Fruit fly (Drosophila melanogaster) whole organism, prepupa: ENCODE data around the gene Sps2.
A peak's percentile ranks its signal among the peaks of the same experiment; 100 is the strongest.

Experiments used
- Blimp-1 ChIP-seq: fragments of 200-800 bp; sonication (Bioruptor generic); optimal IDR thresholded peaks from 3 replicates; lab custom pipeline; 2017; ENCODE audit warnings: missing biosample characterization, missing genetic modification characterization, mild to moderate bottlenecking, moderate library complexity, missing genetic modification reagents
- CG10631 ChIP-seq: fragments of 200-800 bp; sonication (Bioruptor generic); optimal IDR thresholded peaks from 2 replicates; lab custom pipeline; 2016; ENCODE audit warnings: missing biosample characterization, missing genetic modification characterization
- CG11294 ChIP-seq: fragments of 200-800 bp; sonication (Bioruptor generic); IDR thresholded peaks from 2 replicates; pipeline ENCODE4 v1.3.6; 2022; ENCODE audit warnings: missing biosample characterization, missing genetic modification characterization
- CG11762 ChIP-seq: fragments of 200-800 bp; sonication (Bioruptor generic); optimal IDR thresholded peaks from 3 replicates; lab custom pipeline; 2016; ENCODE audit warnings: missing biosample characterization, missing genetic modification characterization; ENCODE audit not compliant: insufficient read depth
- CG11902 ChIP-seq: fragments of 200-800 bp; sonication (Bioruptor generic); optimal IDR thresholded peaks from 3 replicates; lab custom pipeline; 2016; ENCODE audit warnings: missing biosample characterization, missing genetic modification characterization
- CG15336 ChIP-seq: fragments of 200-800 bp; sonication (Bioruptor generic); IDR thresholded peaks from 2 replicates; pipeline ENCODE4 v1.3.6; 2022; ENCODE audit warnings: missing biosample characterization, missing genetic modification characterization
- CG16779 ChIP-seq: fragments of 200-800 bp; sonication (Bioruptor generic); optimal IDR thresholded peaks from 3 replicates; lab custom pipeline; 2017; ENCODE audit warnings: missing biosample characterization, mild to moderate bottlenecking, missing genetic modification characterization
- CG3032 ChIP-seq: fragments of 200-800 bp; optimal IDR thresholded peaks from 2 replicates; lab custom pipeline; 2019; ENCODE audit warnings: missing biosample characterization, mild to moderate bottlenecking, missing genetic modification characterization, moderate library complexity
- CG31627 ChIP-seq: fragments of 200-800 bp; sonication (Bioruptor generic); optimal IDR thresholded peaks from 3 replicates; lab custom pipeline; 2016; ENCODE audit warnings: missing biosample characterization, missing genetic modification characterization
- CG32006 ChIP-seq: fragments of 200-800 bp; sonication (Bioruptor generic); optimal IDR thresholded peaks from 3 replicates; lab custom pipeline; 2017; ENCODE audit warnings: missing biosample characterization, mild to moderate bottlenecking, missing genetic modification characterization
- CG34406 ChIP-seq: fragments of 200-800 bp; sonication (Bioruptor generic); optimal IDR thresholded peaks from 3 replicates; lab custom pipeline; 2016; ENCODE audit warnings: missing biosample characterization, missing genetic modification characterization
- CG3919 ChIP-seq: fragments of 200-800 bp; sonication (Bioruptor generic); optimal IDR thresholded peaks from 3 replicates; lab custom pipeline; 2016; ENCODE audit warnings: missing biosample characterization, missing genetic modification characterization
- CG4318 ChIP-seq: fragments of 200-800 bp; sonication (Bioruptor generic); optimal IDR thresholded peaks from 3 replicates; lab custom pipeline; 2017; ENCODE audit warnings: missing biosample characterization, mild to moderate bottlenecking, missing genetic modification characterization
- CG6792 ChIP-seq: fragments of 200-800 bp; sonication (Bioruptor generic); optimal IDR thresholded peaks from 3 replicates; lab custom pipeline; 2016; ENCODE audit warnings: missing biosample characterization, missing genetic modification characterization
- CG6808 ChIP-seq: fragments of 200-800 bp; sonication (Bioruptor generic); optimal IDR thresholded peaks from 3 replicates; lab custom pipeline; 2017; ENCODE audit warnings: missing biosample characterization, missing genetic modification characterization, mild to moderate bottlenecking, moderate library complexity, missing genetic modification reagents
- CG6854 ChIP-seq: fragments of 200-800 bp; sonication (Bioruptor generic); optimal IDR thresholded peaks from 2 replicates; lab custom pipeline; 2017; ENCODE audit warnings: missing biosample characterization, mild to moderate bottlenecking, missing genetic modification characterization
- CG7368 ChIP-seq: fragments of 200-800 bp; sonication (Bioruptor generic); optimal IDR thresholded peaks from 3 replicates; lab custom pipeline; 2016; ENCODE audit warnings: missing biosample characterization, missing genetic modification characterization
- CG8119 ChIP-seq: fragments of 200-800 bp; sonication (Bioruptor generic); IDR thresholded peaks from 3 replicates; pipeline ENCODE4 v1.3.6; 2022; ENCODE audit warnings: missing biosample characterization, missing genetic modification characterization
- CG9139 ChIP-seq: fragments of 200-800 bp; sonication (Bioruptor generic); optimal IDR thresholded peaks from 3 replicates; lab custom pipeline; 2017; ENCODE audit warnings: missing biosample characterization, mild to moderate bottlenecking, missing genetic modification characterization
- Eip75B ChIP-seq: fragments of 200-800 bp; sonication (Bioruptor generic); optimal IDR thresholded peaks from 3 replicates; lab custom pipeline; 2016; ENCODE audit warnings: missing biosample characterization, missing genetic modification characterization
- Eip78C ChIP-seq: fragments of 200-800 bp; sonication (Bioruptor generic); peaks from one replicate; lab custom pipeline; 2016; ENCODE audit warnings: missing biosample characterization, missing genetic modification characterization
- Eip93F ChIP-seq: fragments of 200-800 bp; sonication (Bioruptor generic); optimal IDR thresholded peaks from 2 replicates; lab custom pipeline; 2016; ENCODE audit warnings: missing biosample characterization, mild to moderate bottlenecking, missing genetic modification characterization
- Ets21C ChIP-seq: fragments of 200-800 bp; sonication (Bioruptor generic); optimal IDR thresholded peaks from 3 replicates; lab custom pipeline; 2016; ENCODE audit warnings: missing biosample characterization, missing genetic modification characterization
- Gug ChIP-seq: fragments of 200-800 bp; sonication (Bioruptor generic); IDR thresholded peaks from 2 replicates; pipeline ENCODE4 v1.3.6; 2022; ENCODE audit warnings: missing biosample characterization, missing genetic modification characterization
- Hr38 ChIP-seq: sonication (Bioruptor generic); optimal IDR thresholded peaks from 2 replicates; lab custom pipeline; 2016; ENCODE audit warnings: missing biosample characterization, missing genetic modification characterization
- Hr39 ChIP-seq: fragments of 200-800 bp; sonication (Bioruptor generic); optimal IDR thresholded peaks from 2 replicates; lab custom pipeline; 2016; ENCODE audit warnings: missing biosample characterization, missing genetic modification characterization
- Hr4 ChIP-seq: fragments of 200-800 bp; sonication (Bioruptor generic); optimal IDR thresholded peaks from 3 replicates; lab custom pipeline; 2016; ENCODE audit warnings: missing biosample characterization, missing genetic modification characterization
- Lpt ChIP-seq: fragments of 200-800 bp; sonication (Bioruptor generic); optimal IDR thresholded peaks from 3 replicates; lab custom pipeline; 2016; ENCODE audit warnings: missing biosample characterization, missing genetic modification characterization
- Met ChIP-seq: fragments of 200-800 bp; sonication (Bioruptor generic); optimal IDR thresholded peaks from 3 replicates; lab custom pipeline; 2016; ENCODE audit warnings: missing biosample characterization, missing genetic modification characterization
- Sox102F ChIP-seq: fragments of 200-800 bp; sonication (Bioruptor generic); optimal IDR thresholded peaks from 2 replicates; lab custom pipeline; 2016; ENCODE audit warnings: missing biosample characterization, mild to moderate bottlenecking, missing genetic modification characterization
- Sox14 ChIP-seq: fragments of 200-800 bp; sonication (Bioruptor generic); optimal IDR thresholded peaks from 3 replicates; lab custom pipeline; 2016; ENCODE audit warnings: missing biosample characterization, missing genetic modification characterization
- acj6 ChIP-seq: fragments of 200-800 bp; sonication (Bioruptor generic); optimal IDR thresholded peaks from 3 replicates; lab custom pipeline; 2016; ENCODE audit warnings: missing biosample characterization, missing genetic modification characterization
- dac ChIP-seq: fragments of 200-800 bp; sonication (Bioruptor generic); optimal IDR thresholded peaks from 2 replicates; lab custom pipeline; 2017; ENCODE audit warnings: missing biosample characterization, mild to moderate bottlenecking, missing genetic modification characterization
- dsx ChIP-seq: fragments of 200-800 bp; optimal IDR thresholded peaks from 3 replicates; lab custom pipeline; 2019; ENCODE audit warnings: missing biosample characterization, mild to moderate bottlenecking, missing genetic modification characterization, moderate library complexity; ENCODE audit not compliant: poor library complexity, severe bottlenecking
- eg ChIP-seq: fragments of 200-800 bp; sonication (Bioruptor generic); IDR thresholded peaks from 3 replicates; pipeline ENCODE4 v1.3.6; 2022; ENCODE audit warnings: missing biosample characterization, missing genetic modification characterization
- fd59A ChIP-seq: fragments of 200-800 bp; sonication (Bioruptor generic); optimal IDR thresholded peaks from 2 replicates; lab custom pipeline; 2017; ENCODE audit warnings: missing biosample characterization, mild to moderate bottlenecking, missing genetic modification characterization, missing genetic modification reagents
- fd85E ChIP-seq: fragments of 200-800 bp; sonication (Bioruptor generic); optimal IDR thresholded peaks from 3 replicates; lab custom pipeline; 2016; ENCODE audit warnings: missing biosample characterization, missing genetic modification characterization
- net ChIP-seq: fragments of 200-800 bp; sonication (Bioruptor generic); optimal IDR thresholded peaks from 3 replicates; lab custom pipeline; 2016; ENCODE audit warnings: missing biosample characterization, missing genetic modification characterization
- pdm3 ChIP-seq: fragments of 200-800 bp; sonication (Bioruptor generic); optimal IDR thresholded peaks from 3 replicates; lab custom pipeline; 2016; ENCODE audit warnings: missing biosample characterization, missing genetic modification characterization
- spab ChIP-seq: fragments of 200-800 bp; sonication (Bioruptor generic); optimal IDR thresholded peaks from 2 replicates; lab custom pipeline; 2017; ENCODE audit warnings: missing biosample characterization, mild to moderate bottlenecking, missing genetic modification characterization, missing genetic modification reagents
- ss ChIP-seq, 2 experiments: fragments of 200-800 bp; sonication (Bioruptor generic); optimal IDR thresholded peaks; 2 replicates in 1 of 2; 3 replicates in 1 of 2; lab custom pipeline; 2017 to 2018; ENCODE audit warnings: mild to moderate bottlenecking in 2 of 2, missing biosample characterization in 2 of 2, missing genetic modification characterization in 2 of 2, moderate library complexity in 1 of 2
- svp ChIP-seq: fragments of 200-800 bp; sonication (Bioruptor generic); peaks from one replicate; lab custom pipeline; 2016; ENCODE audit warnings: missing biosample characterization, missing genetic modification characterization
- vri ChIP-seq: fragments of 200-800 bp; sonication (Bioruptor generic); optimal IDR thresholded peaks from 3 replicates; lab custom pipeline; 2016; ENCODE audit warnings: missing biosample characterization, mild to moderate bottlenecking, missing genetic modification characterization

Gene Sps2

DNA sequence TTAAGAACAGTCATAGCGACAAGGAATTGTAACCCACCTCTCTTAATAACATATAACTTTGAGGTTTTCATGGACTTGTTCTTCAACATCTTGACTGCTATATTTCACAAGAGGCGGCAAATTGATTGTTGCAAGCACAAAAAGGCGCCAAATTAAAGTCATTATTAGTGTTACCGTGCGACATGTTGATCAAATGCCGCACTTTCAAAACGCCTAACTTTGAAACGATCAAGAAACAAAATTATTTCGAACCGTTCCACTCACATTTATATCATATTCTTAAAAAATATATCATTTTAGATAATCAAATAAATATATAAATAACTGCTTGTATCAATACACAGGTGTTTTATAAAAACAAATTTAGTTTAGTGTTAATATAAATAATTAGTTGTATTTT is 14.6 kb upstream of the Sps2 start, which contains the start of gene RnrL:
TSS of gene RnrL (minus strand) at position 154 of the 400 bp plus-strand sequence.
- TF ChIP-seq dsx (GFP tag; lab: Kevin White, UChicago) (peak; percentile 7), CG3919 (no peak), CG6808 (no peak), CG15336 (no peak), fd85E (no peak), CG11762 (GFP tag; lab: Kevin White, UChicago) (no peak), ss (GFP tag; optimal IDR thresholded peaks at IDR 0.05; lab: Kevin White, UChicago) (no peak)
- TF ChIP-seq, all 60 proteins: peak for 1

DNA sequence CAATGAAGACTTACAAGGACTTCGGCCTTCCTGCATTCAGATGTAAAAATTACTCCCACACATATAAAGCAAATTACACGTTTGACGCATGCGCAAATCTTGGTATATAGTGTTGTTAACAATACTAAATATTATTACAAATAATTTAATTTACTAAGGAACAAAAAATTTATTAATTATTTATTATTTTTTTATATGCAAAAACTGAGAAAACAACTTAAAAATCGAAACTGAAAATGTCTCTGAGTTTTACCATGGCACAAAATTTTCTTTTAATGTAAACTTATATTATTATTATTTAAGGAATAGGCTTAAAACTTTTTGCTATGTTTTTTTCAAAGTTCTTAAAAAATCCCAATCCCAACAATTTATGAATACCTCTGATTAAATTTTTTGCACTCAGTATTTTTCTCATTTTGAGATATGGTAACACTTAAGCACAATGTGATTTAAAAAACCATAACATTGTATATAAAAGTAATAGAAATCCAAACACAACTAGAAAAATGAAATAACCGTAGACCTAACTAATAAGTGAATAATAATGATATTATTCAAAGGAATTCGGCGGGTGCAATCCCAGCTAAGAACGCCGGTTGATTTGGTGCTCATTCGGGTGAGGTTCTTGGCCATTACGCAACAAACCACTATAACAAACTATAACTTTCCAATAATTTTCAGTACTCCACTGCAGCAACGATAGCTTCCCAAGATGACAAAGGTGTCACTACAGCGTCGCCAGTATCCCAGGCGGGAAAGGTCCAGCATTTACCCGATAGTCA is 11.1 kb upstream of the Sps2 start, which contains the start of the genes Schip1 and Cox10:
TSS of gene Schip1 (minus strand) at position 51 of the 782 bp plus-strand sequence.
TSS of gene Cox10 (plus strand) at position 406 of the 782 bp plus-strand sequence.
- TF ChIP-seq CG32006 (no peak), CG3032 (tag; lab: Kevin White, UChicago) (peak; percentile 12), Eip75B (GFP tag; lab: Kevin White, UChicago) (no peak), vri (GFP tag; lab: Kevin White, UChicago) (peak; percentile 39), dsx (GFP tag; lab: Kevin White, UChicago) (peak; percentile 86)
- TF ChIP-seq, all 60 proteins: peak for 3

dm6 chr2L:10333091-10333991 is 9.1 kb upstream of the Sps2 start, which contains the start of gene GATAd:
GATAd (plus strand) TSS chr2L:10333734.
- no peak for TF ChIP-seq CG31627
- TF ChIP-seq vri (GFP tag; lab: Kevin White, UChicago), result peak; percentile 16
- TF ChIP-seq CG6854 (GFP tag; lab: Kevin White, UChicago), result no peak
- no peak for TF ChIP-seq CG9139 (GFP tag; lab: Kevin White, UChicago)
- TF ChIP-seq Sox14 (GFP tag; lab: Kevin White, UChicago), result peak; percentile 20
- TF ChIP-seq CG6808, result no peak
- TF ChIP-seq Sox102F (GFP tag; lab: Kevin White, UChicago), result no peak
- no peak for TF ChIP-seq Gug (GFP tag; lab: Robert Waterston, UW)
- TF ChIP-seq CG8119, result no peak
- no peak for TF ChIP-seq Blimp-1
- TF ChIP-seq CG16779 (tag; lab: Kevin White, UChicago), result no peak
- TF ChIP-seq acj6 (GFP tag; lab: Kevin White, UChicago), result no peak
- TF ChIP-seq CG6792 (GFP tag; lab: Kevin White, UChicago), result no peak
- no peak for TF ChIP-seq Met (GFP tag; lab: Kevin White, UChicago)
- TF ChIP-seq CG10631 (GFP tag; lab: Kevin White, UChicago), result no peak
- no peak for TF ChIP-seq dac (GFP tag; lab: Kevin White, UChicago)
- no peak for TF ChIP-seq fd85E
- no peak for TF ChIP-seq net (GFP tag; lab: Kevin White, UChicago)
- peak; percentile 28 for TF ChIP-seq dsx (GFP tag; lab: Kevin White, UChicago)
- no peak for TF ChIP-seq CG11902 (GFP tag; lab: Kevin White, UChicago)
- no peak for TF ChIP-seq CG15336
- no peak for TF ChIP-seq svp (GFP tag; lab: Kevin White, UChicago)
- no peak for TF ChIP-seq CG7368 (GFP tag; lab: Kevin White, UChicago)
- no peak for TF ChIP-seq spab
- TF ChIP-seq CG11294 (GFP tag; lab: Robert Waterston, UW), result no peak
- no peak for TF ChIP-seq Hr4
- TF ChIP-seq CG3032 (tag; lab: Kevin White, UChicago), result peak; percentile 1
- TF ChIP-seq CG34406 (GFP tag; lab: Kevin White, UChicago), result no peak
- no peak for TF ChIP-seq Ets21C (GFP tag; lab: Kevin White, UChicago)
- peak; percentile 41 for TF ChIP-seq Eip78C (GFP tag; lab: Kevin White, UChicago)
- TF ChIP-seq CG4318 (GFP tag; lab: Kevin White, UChicago), result no peak
- no peak for TF ChIP-seq fd59A
- TF ChIP-seq Hr38 (GFP tag; lab: Kevin White, UChicago), result no peak
- TF ChIP-seq Hr39, result no peak
- no peak for TF ChIP-seq Lpt (GFP tag; lab: Kevin White, UChicago)
- no peak for TF ChIP-seq eg (GFP tag; lab: Robert Waterston, UW)
- no peak for TF ChIP-seq Eip93F (GFP tag; lab: Kevin White, UChicago)
- no peak for TF ChIP-seq pdm3
- no peak for TF ChIP-seq CG11762 (GFP tag; lab: Kevin White, UChicago)
